Worm (Caenorhabditis elegans) whole organism, L1 larva: Measurements from ENCODE around the gene sre-55.
A peak's percentile ranks its signal among the peaks of the same experiment; 100 is the strongest.

Experiments used
- C16A3.4 ChIP-seq: fragments of 150-350 bp; optimal IDR thresholded peaks from 2 replicates; lab custom pipeline; 2014; ENCODE audit warnings: missing biosample characterization, missing genetic modification characterization
- C34B4.2 ChIP-seq: sonication (generic microtip); optimal IDR thresholded peaks from 2 replicates; lab custom pipeline; 2017; ENCODE audit warnings: mild to moderate bottlenecking, missing genetic modification characterization, missing compliant biosample characterization
- F16B12.6 ChIP-seq: fragments of 150-350 bp; optimal IDR thresholded peaks from 2 replicates; lab custom pipeline; 2014; ENCODE audit warnings: missing biosample characterization, missing genetic modification characterization
- alr-1 ChIP-seq: fragments of 200-800 bp; sonication (Bioruptor generic); optimal IDR thresholded peaks from 2 replicates; lab custom pipeline; 2018; ENCODE audit warnings: borderline replicate concordance, mild to moderate bottlenecking, missing genetic modification characterization, missing compliant biosample characterization
- aly-2 ChIP-seq: fragments of 150-350 bp; optimal IDR thresholded peaks from 2 replicates; lab custom pipeline; 2014; ENCODE audit warnings: missing biosample characterization, missing genetic modification characterization
- blmp-1 ChIP-seq: fragments of 150-350 bp; optimal IDR thresholded peaks from 2 replicates; lab custom pipeline; 2014; ENCODE audit warnings: missing biosample characterization, missing genetic modification characterization
- ceh-82 ChIP-seq, 3 experiments: fragments of 150-350 bp in 1 of 3; sonication (generic microtip) in 2 of 3; optimal IDR thresholded peaks; 2 replicates each; lab custom pipeline; 2014 to 2017; ENCODE audit warnings: missing biosample characterization in 3 of 3, missing genetic modification characterization in 3 of 3
- dpl-1 ChIP-seq, 3 experiments: fragments of 150-350 bp in 2 of 3; sonication (generic microtip) in 1 of 3; optimal IDR thresholded peaks; 2 replicates each; lab custom pipeline; 2014 to 2017; ENCODE audit warnings: missing biosample characterization in 3 of 3, missing genetic modification characterization in 3 of 3, missing genetic modification reagents in 3 of 3
- efl-1 ChIP-seq, 4 experiments: fragments of 150-350 bp; optimal IDR thresholded peaks in 3 of 4; peaks in 1 of 4; 1 replicate in 1 of 4; 2 replicates in 3 of 4; lab custom pipeline; 2014; ENCODE audit warnings: missing biosample characterization in 2 of 4, missing genetic modification characterization in 2 of 4, missing genetic modification reagents in 2 of 4
- elt-2 ChIP-seq: sonication (generic microtip); optimal IDR thresholded peaks from 2 replicates; lab custom pipeline; 2016; ENCODE audit warnings: missing genetic modification characterization, mild to moderate bottlenecking, inconsistent platforms, missing compliant biosample characterization, missing genetic modification reagents
- elt-3 ChIP-seq, 6 experiments: fragments of 150-350 bp in 1 of 6; sonication (generic microtip); optimal IDR thresholded peaks; 2 replicates each; lab custom pipeline; 2017 to 2018; ENCODE audit warnings: missing biosample characterization in 6 of 6, missing genetic modification characterization in 6 of 6, inconsistent platforms in 1 of 6
- fos-1 ChIP-seq: fragments of 150-350 bp; optimal IDR thresholded peaks from 2 replicates; lab custom pipeline; 2014; ENCODE audit warnings: missing biosample characterization, missing genetic modification characterization
- hpl-2 ChIP-seq: fragments of 150-350 bp; optimal IDR thresholded peaks from 2 replicates; lab custom pipeline; 2014; ENCODE audit warnings: missing biosample characterization, missing genetic modification reagents, missing genetic modification characterization
- irx-1 ChIP-seq: sonication (generic microtip); optimal IDR thresholded peaks from 2 replicates; lab custom pipeline; 2016; ENCODE audit warnings: missing genetic modification characterization, missing compliant biosample characterization
- isw-1 ChIP-seq: fragments of 200-800 bp; sonication (Bioruptor generic); IDR thresholded peaks from 2 replicates; pipeline ENCODE4 v1.3.6; 2022; ENCODE audit warnings: missing genetic modification characterization, missing compliant biosample characterization
- lin-13 ChIP-seq: fragments of 150-350 bp; optimal IDR thresholded peaks from 2 replicates; lab custom pipeline; 2014; ENCODE audit warnings: missing biosample characterization, missing genetic modification reagents, missing genetic modification characterization
- lin-14 ChIP-seq: fragments of 200-800 bp; sonication (Bioruptor generic); optimal IDR thresholded peaks from 2 replicates; lab custom pipeline; 2018; ENCODE audit warnings: mild to moderate bottlenecking, missing genetic modification characterization, moderate library complexity, missing compliant biosample characterization
- lin-15B ChIP-seq: fragments of 150-350 bp; sonication (generic microtip); optimal IDR thresholded peaks from 3 replicates; lab custom pipeline; 2014; ENCODE audit warnings: missing biosample characterization, missing genetic modification characterization
- lin-35 ChIP-seq, 2 experiments: fragments of 150-350 bp; optimal IDR thresholded peaks; 2 replicates each; lab custom pipeline; 2014; ENCODE audit warnings: missing biosample characterization in 2 of 2, missing genetic modification characterization in 2 of 2, missing genetic modification reagents in 2 of 2
- lsy-2 ChIP-seq, 2 experiments: fragments of 150-350 bp; optimal IDR thresholded peaks; 2 replicates each; lab custom pipeline; 2014; ENCODE audit warnings: missing biosample characterization in 2 of 2, missing genetic modification characterization in 2 of 2
- mef-2 ChIP-seq: fragments of 150-350 bp; optimal IDR thresholded peaks from 2 replicates; lab custom pipeline; 2014; ENCODE audit warnings: missing biosample characterization, missing genetic modification characterization
- mep-1 ChIP-seq: fragments of 150-350 bp; optimal IDR thresholded peaks from 2 replicates; lab custom pipeline; 2014; ENCODE audit warnings: missing biosample characterization, missing genetic modification characterization
- nhr-12 ChIP-seq: sonication (generic microtip); optimal IDR thresholded peaks from 2 replicates; lab custom pipeline; 2017; ENCODE audit warnings: missing biosample characterization, missing genetic modification characterization
- nhr-20 ChIP-seq: sonication (generic microtip); optimal IDR thresholded peaks from 2 replicates; lab custom pipeline; 2016; ENCODE audit warnings: mild to moderate bottlenecking, missing genetic modification characterization, missing compliant biosample characterization
- nhr-237 ChIP-seq: fragments of 150-350 bp; optimal IDR thresholded peaks from 2 replicates; lab custom pipeline; 2014; ENCODE audit warnings: missing biosample characterization, missing genetic modification characterization
- nhr-47 ChIP-seq: sonication (generic microtip); optimal IDR thresholded peaks from 2 replicates; lab custom pipeline; 2016; ENCODE audit warnings: mild to moderate bottlenecking, missing genetic modification characterization, moderate library complexity, missing compliant biosample characterization
- nhr-71 ChIP-seq: sonication (generic microtip); optimal IDR thresholded peaks from 2 replicates; lab custom pipeline; 2016; ENCODE audit warnings: mild to moderate bottlenecking, missing genetic modification characterization, moderate library complexity, missing compliant biosample characterization
- nhr-85 ChIP-seq: sonication (generic microtip); peaks from one replicate; lab custom pipeline; 2016; ENCODE audit warnings: missing genetic modification characterization, inconsistent platforms, missing compliant biosample characterization
- pqm-1 ChIP-seq: sonication (generic microtip); optimal IDR thresholded peaks from 3 replicates; lab custom pipeline; 2017; ENCODE audit warnings: missing biosample characterization, missing genetic modification characterization
- skn-1 ChIP-seq: fragments of 150-350 bp; optimal IDR thresholded peaks from 2 replicates; lab custom pipeline; 2014; ENCODE audit warnings: missing biosample characterization, missing genetic modification characterization
- snpc-4 ChIP-seq: fragments of 150-350 bp; optimal IDR thresholded peaks from 2 replicates; lab custom pipeline; 2014; ENCODE audit warnings: missing biosample characterization, missing genetic modification characterization
- snu-23 ChIP-seq: sonication (generic microtip); optimal IDR thresholded peaks from 2 replicates; lab custom pipeline; 2016; ENCODE audit warnings: missing genetic modification characterization, missing compliant biosample characterization
- sox-4 ChIP-seq: sonication (generic microtip); optimal IDR thresholded peaks from 2 replicates; lab custom pipeline; 2016; ENCODE audit warnings: missing genetic modification characterization, missing compliant biosample characterization
- swsn-7 ChIP-seq: sonication (generic microtip); optimal IDR thresholded peaks from 2 replicates; lab custom pipeline; 2016; ENCODE audit warnings: missing genetic modification characterization, missing compliant biosample characterization
- tbx-2 ChIP-seq: sonication (generic microtip); optimal IDR thresholded peaks from 2 replicates; lab custom pipeline; 2016; ENCODE audit warnings: missing genetic modification characterization, missing compliant biosample characterization
- unc-30 ChIP-seq: sonication (generic microtip); optimal IDR thresholded peaks from 2 replicates; lab custom pipeline; 2017; ENCODE audit warnings: missing biosample characterization, missing genetic modification characterization

sre-55 gene

ce11 chrII:12349866-12350265, 20.8 kb downstream of the sre-55 start (continued):
- no peak for TF ChIP-seq dpl-1 (GFP tag; optimal IDR thresholded peaks at IDR 0.05; lab: Kevin White, UChicago)

ce11 chrII:12350737-12351275, 21.7 kb downstream of the sre-55 start:
- peak; percentile 54 for TF ChIP-seq lin-14 (GFP tag; lab: Kevin White, UChicago)
- peak; percentile 34 for TF ChIP-seq mep-1 (tag; lab: Kevin White, UChicago)
- TF ChIP-seq snu-23 (GFP tag; lab: Kevin White, UChicago): peak; percentile 40
- TF ChIP-seq lsy-2 (tag; optimal IDR thresholded peaks at IDR 0.05; lab: Kevin White, UChicago): peak in 1 of 2 experiments; percentile 72
- TF ChIP-seq nhr-71: peak; percentile 25
- TF ChIP-seq lin-35 (GFP tag; optimal IDR thresholded peaks at IDR 0.05; lab: Kevin White, UChicago): peak in 1 of 2 experiments; percentile 17
- TF ChIP-seq elt-3 (tag; optimal IDR thresholded peaks at IDR 0.05; lab: Kevin White, UChicago): peak in 1 of 6 experiments; percentile 24
- no peak for TF ChIP-seq C34B4.2
- peak; percentile 13 for TF ChIP-seq nhr-20
- TF ChIP-seq ceh-82 (tag; optimal IDR thresholded peaks at IDR 0.05; lab: Kevin White, UChicago): peak in 1 of 3 experiments; percentile 1
- TF ChIP-seq fos-1 (tag; lab: Kevin White, UChicago): no peak
- no peak for TF ChIP-seq isw-1 (GFP tag; lab: Robert Waterston, UW)
- peak; percentile 12 for TF ChIP-seq blmp-1 (tag; lab: Kevin White, UChicago)
- TF ChIP-seq nhr-85 (tag; lab: Kevin White, UChicago): peak; percentile 83
- TF ChIP-seq, all 84 proteins: peak for 11

ce11 chrII:12352115-12352514, 23.0 kb downstream of the sre-55 start, which contains the start of gene ras-1:
TSS of gene ras-1 (minus strand) at chrII:12352243.
- TF ChIP-seq nhr-237 (tag; lab: Kevin White, UChicago): no peak
- no peak for TF ChIP-seq tbx-2 (tag; lab: Kevin White, UChicago)
- no peak for TF ChIP-seq unc-30 (tag; lab: Kevin White, UChicago)
- TF ChIP-seq mef-2 (tag; lab: Kevin White, UChicago): no peak
- TF ChIP-seq nhr-12 (tag; lab: Kevin White, UChicago): no peak
- TF ChIP-seq lin-14 (GFP tag; lab: Kevin White, UChicago): no peak
- no peak for TF ChIP-seq lin-15B (tag; lab: Kevin White, UChicago)
- no peak for TF ChIP-seq dpl-1 (GFP tag; optimal IDR thresholded peaks at IDR 0.05; lab: Kevin White, UChicago)
- TF ChIP-seq swsn-7 (tag; lab: Kevin White, UChicago): no peak
- no peak for TF ChIP-seq ceh-82 (tag; optimal IDR thresholded peaks at IDR 0.05; lab: Kevin White, UChicago)
- TF ChIP-seq blmp-1 (tag; lab: Kevin White, UChicago): peak; percentile 1
- no peak for TF ChIP-seq elt-3 (tag; optimal IDR thresholded peaks at IDR 0.05; lab: Kevin White, UChicago)
- TF ChIP-seq snpc-4 (tag; lab: Kevin White, UChicago): no peak
- no peak for TF ChIP-seq isw-1 (GFP tag; lab: Robert Waterston, UW)
- TF ChIP-seq alr-1 (tag; lab: Kevin White, UChicago): no peak
- TF ChIP-seq nhr-47 (tag; lab: Kevin White, UChicago): no peak
- no peak for TF ChIP-seq F16B12.6 (tag; lab: Kevin White, UChicago)
- no peak for TF ChIP-seq lin-13 (GFP tag; lab: Kevin White, UChicago)
- TF ChIP-seq efl-1 (optimal IDR thresholded peaks at IDR 0.05; lab: Kevin White, UChicago): no peak
- peak in 1 of 2 experiments; percentile 51 for TF ChIP-seq efl-1 (GFP tag; optimal IDR thresholded peaks at IDR 0.05 in 1 of 2; lab: Kevin White, UChicago)
- peak in 1 of 2 experiments; percentile 2 for TF ChIP-seq lsy-2 (tag; optimal IDR thresholded peaks at IDR 0.05; lab: Kevin White, UChicago)
- TF ChIP-seq sox-4 (tag; lab: Kevin White, UChicago): no peak
- no peak for TF ChIP-seq fos-1 (tag; lab: Kevin White, UChicago)
- no peak for TF ChIP-seq skn-1 (tag; lab: Kevin White, UChicago)
- peak; percentile 26 for TF ChIP-seq elt-2 (tag; lab: Kevin White, UChicago)
- no peak for TF ChIP-seq pqm-1 (tag; lab: Kevin White, UChicago)

- TF ChIP-seq C16A3.4 (tag; lab: Kevin White, UChicago): no peak
- no peak for TF ChIP-seq aly-2 (tag; lab: Kevin White, UChicago)
- no peak for TF ChIP-seq hpl-2 (GFP tag; lab: Kevin White, UChicago)
- TF ChIP-seq irx-1 (tag; lab: Kevin White, UChicago): no peak
- TF ChIP-seq nhr-12 (tag; lab: Kevin White, UChicago): no peak
- TF ChIP-seq, all 84 proteins: peak for 0
Observed at ce11 chrII:12353104-12353503, 24.0 kb downstream of the sre-55 start.
